Worm (Caenorhabditis elegans) whole organism, early embryonic: ENCODE measurements around the gene clec-230.
"Not testable (repeated sequence)": the region's sequence is repeated elsewhere in the genome, so short reads cannot be mapped to it uniquely, and the experiment has no call there.

Experiments
- B0310.2 ChIP-seq: sonication (generic microtip); optimal IDR thresholded peaks from 2 replicates; lab custom pipeline; 2016; ENCODE audit warnings: mild to moderate bottlenecking, missing genetic modification characterization, missing compliant biosample characterization
- F13C5.2 ChIP-seq: sonication (generic microtip); optimal IDR thresholded peaks from 2 replicates; lab custom pipeline; 2017; ENCODE audit warnings: mild to moderate bottlenecking, missing genetic modification characterization, inconsistent platforms, missing compliant biosample characterization
- aly-1 ChIP-seq: sonication (generic microtip); optimal IDR thresholded peaks from 2 replicates; lab custom pipeline; 2016; ENCODE audit warnings: missing genetic modification characterization, missing compliant biosample characterization
- ama-1 ChIP-seq: fragments of 150-350 bp; optimal IDR thresholded peaks from 2 replicates; lab custom pipeline; 2014
- ceh-13 ChIP-seq: fragments of 200-800 bp; sonication (Bioruptor generic); optimal IDR thresholded peaks from 2 replicates; lab custom pipeline; 2018; ENCODE audit warnings: mild to moderate bottlenecking, missing genetic modification characterization, missing compliant biosample characterization
- ceh-36 ChIP-seq: sonication (generic microtip); optimal IDR thresholded peaks from 2 replicates; lab custom pipeline; 2016; ENCODE audit warnings: missing genetic modification characterization, inconsistent platforms, missing compliant biosample characterization
- ets-7 ChIP-seq: sonication (generic microtip); optimal IDR thresholded peaks from 2 replicates; lab custom pipeline; 2016; ENCODE audit warnings: missing genotype, missing genetic modification characterization, missing compliant biosample characterization
- flt-1 ChIP-seq: fragments of 200-800 bp; sonication (Bioruptor generic); IDR thresholded peaks from 2 replicates; pipeline ENCODE4 v1.3.6; 2022; ENCODE audit warnings: missing genetic modification characterization, missing compliant biosample characterization
- hmbx-1 ChIP-seq: sonication (generic microtip); optimal IDR thresholded peaks from 2 replicates; lab custom pipeline; 2016; ENCODE audit warnings: mild to moderate bottlenecking, missing genetic modification characterization, missing compliant biosample characterization
- hmg-4 ChIP-seq: fragments of 200-800 bp; sonication (Bioruptor generic); optimal IDR thresholded peaks from 2 replicates; lab custom pipeline; 2018; ENCODE audit warnings: mild to moderate bottlenecking, missing genetic modification characterization, missing compliant biosample characterization
- hnd-1 ChIP-seq: sonication (generic microtip); optimal IDR thresholded peaks from 2 replicates; lab custom pipeline; 2016; ENCODE audit warnings: missing genetic modification characterization, missing compliant biosample characterization
- pes-1 ChIP-seq: fragments of 200-800 bp; sonication (Bioruptor generic); IDR thresholded peaks from 2 replicates; pipeline ENCODE4 v1.3.6; 2022; ENCODE audit warnings: missing genetic modification reagents, missing genetic modification characterization, missing compliant biosample characterization
- scrt-1 ChIP-seq: fragments of 200-800 bp; sonication (Bioruptor generic); IDR thresholded peaks from 2 replicates; pipeline ENCODE4 v1.3.6; 2022; ENCODE audit warnings: missing genetic modification characterization, missing compliant biosample characterization
- sea-1 ChIP-seq: fragments of 200-800 bp; sonication (Bioruptor generic); conservative IDR thresholded peaks from 2 replicates; pipeline ENCODE4 v1.3.6; 2022; ENCODE audit warnings: missing genetic modification characterization, missing compliant biosample characterization
- tbx-11 ChIP-seq: fragments of 200-800 bp; sonication (Bioruptor generic); IDR thresholded peaks from 2 replicates; pipeline ENCODE4 v1.3.6; 2022; ENCODE audit warnings: missing genetic modification characterization, missing compliant biosample characterization
- tbx-37 ChIP-seq: fragments of 200-800 bp; sonication (Bioruptor generic); conservative IDR thresholded peaks from 2 replicates; pipeline ENCODE4 v1.3.6; 2022; ENCODE audit warnings: missing genetic modification reagents, missing genetic modification characterization, missing compliant biosample characterization
- tra-4 ChIP-seq: sonication (generic microtip); optimal IDR thresholded peaks from 2 replicates; lab custom pipeline; 2017; ENCODE audit warnings: missing genetic modification characterization, missing compliant biosample characterization

Gene clec-230

ce11 chrV:15337405-15337804 lies 11.5 kb downstream of the clec-230 start, which contains the start of gene wrt-7:
TSS of gene wrt-7 (minus strand) at chrV:15337505.
- no peak for TF ChIP-seq ama-1 (lab: Kevin White, UChicago)
- no peak for TF ChIP-seq scrt-1 (GFP tag; lab: Robert Waterston, UW)
- TF ChIP-seq aly-1: no peak
- no peak for TF ChIP-seq hmg-4 (GFP tag; lab: Kevin White, UChicago)
- no peak for TF ChIP-seq hmbx-1 (tag; lab: Kevin White, UChicago)
- TF ChIP-seq ceh-13: no peak
- no peak for TF ChIP-seq pes-1 (GFP tag; lab: Robert Waterston, UW)
- no peak for TF ChIP-seq B0310.2
- no peak for TF ChIP-seq ceh-36 (tag; lab: Kevin White, UChicago)
- TF ChIP-seq tbx-11 (GFP tag; lab: Robert Waterston, UW): no peak
- TF ChIP-seq hnd-1 (tag; lab: Kevin White, UChicago): no peak
- TF ChIP-seq tra-4 (tag; lab: Kevin White, UChicago): no peak
- no peak for TF ChIP-seq ets-7 (tag; lab: Kevin White, UChicago)
- TF ChIP-seq tbx-37 (GFP tag; lab: Robert Waterston, UW): no peak
- TF ChIP-seq sea-1 (GFP tag; lab: Robert Waterston, UW): no peak

ce11 chrV:15332851-15333250 lies 16.1 kb downstream of the clec-230 start, which contains the start of gene srw-113:
TSS of gene srw-113 (plus strand) at chrV:15333151.
- TF ChIP-seq tra-4 (tag; lab: Kevin White, UChicago): no peak
- no peak for TF ChIP-seq B0310.2
- TF ChIP-seq ceh-36 (tag; lab: Kevin White, UChicago): no peak
- TF ChIP-seq hnd-1 (tag; lab: Kevin White, UChicago): no peak
- no peak for TF ChIP-seq ama-1 (lab: Kevin White, UChicago)
- no peak for TF ChIP-seq ets-7 (tag; lab: Kevin White, UChicago)
- no peak for TF ChIP-seq ceh-13
- no peak for TF ChIP-seq aly-1
- no peak for TF ChIP-seq pes-1 (GFP tag; lab: Robert Waterston, UW)
- TF ChIP-seq tbx-11 (GFP tag; lab: Robert Waterston, UW): no peak
- no peak for TF ChIP-seq scrt-1 (GFP tag; lab: Robert Waterston, UW)
- TF ChIP-seq F13C5.2 (tag; lab: Kevin White, UChicago): no peak
- no peak for TF ChIP-seq hmg-4 (GFP tag; lab: Kevin White, UChicago)
- TF ChIP-seq hmbx-1 (tag; lab: Kevin White, UChicago): no peak
- no peak for TF ChIP-seq tbx-37 (GFP tag; lab: Robert Waterston, UW)
- TF ChIP-seq flt-1 (GFP tag; lab: Robert Waterston, UW): no peak

ce11 chrV:15330314-15330713 lies 18.6 kb downstream of the clec-230 start, which contains the start of gene srh-295:
TSS of gene srh-295 (plus strand) at chrV:15330614.
- no peak for TF ChIP-seq ceh-13
- no peak for TF ChIP-seq B0310.2
- no peak for TF ChIP-seq ama-1 (lab: Kevin White, UChicago)
- no peak for TF ChIP-seq flt-1 (GFP tag; lab: Robert Waterston, UW)
- no peak for TF ChIP-seq aly-1
- no peak for TF ChIP-seq pes-1 (GFP tag; lab: Robert Waterston, UW)
- no peak for TF ChIP-seq hmbx-1 (tag; lab: Kevin White, UChicago)
- TF ChIP-seq scrt-1 (GFP tag; lab: Robert Waterston, UW): no peak
- no peak for TF ChIP-seq tra-4 (tag; lab: Kevin White, UChicago)
- no peak for TF ChIP-seq tbx-11 (GFP tag; lab: Robert Waterston, UW)
- no peak for TF ChIP-seq tbx-37 (GFP tag; lab: Robert Waterston, UW)
- TF ChIP-seq ets-7 (tag; lab: Kevin White, UChicago): no peak
- TF ChIP-seq sea-1 (GFP tag; lab: Robert Waterston, UW): no peak

DNA sequence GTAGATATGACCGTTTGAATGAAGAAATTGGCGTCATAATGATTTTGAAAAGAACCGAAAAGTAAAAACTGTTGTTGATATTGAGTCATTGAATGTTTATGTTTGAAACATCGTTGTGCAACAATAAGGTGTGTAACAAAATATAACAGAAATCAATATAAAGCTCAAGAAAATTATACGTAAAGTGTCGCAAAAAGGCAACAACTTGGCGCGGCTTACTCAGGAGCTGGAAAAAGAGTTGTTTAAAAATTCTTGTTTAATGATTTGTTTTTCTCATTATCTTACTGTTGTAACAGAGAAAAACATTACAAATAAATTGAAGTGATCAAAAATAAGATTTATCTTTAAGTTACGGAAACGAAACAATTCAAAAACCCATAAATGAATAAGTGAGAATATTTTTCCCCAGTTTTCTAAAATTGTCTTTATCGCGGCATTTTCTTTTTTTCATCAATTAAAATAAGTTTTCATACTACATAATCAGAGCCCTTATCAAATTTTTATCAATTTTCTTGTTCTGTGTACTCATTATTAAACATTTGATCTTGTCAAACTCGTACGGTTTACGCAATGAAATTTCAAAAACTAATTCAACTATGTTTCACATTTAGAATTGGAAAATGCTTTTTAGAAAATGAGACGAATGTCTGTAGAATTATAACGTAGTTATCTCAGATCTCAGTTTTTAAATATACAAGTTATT lies 21.0 kb downstream of the clec-230 start, which contains the start of gene ZK1037.6:
Gene ZK1037.6 (minus strand): TSS at position 51 of the 703 bp plus-strand sequence.
- TF ChIP-seq ets-7 (tag; lab: Kevin White, UChicago): no peak
- no peak for TF ChIP-seq hmg-4 (GFP tag; lab: Kevin White, UChicago)
- no peak for TF ChIP-seq scrt-1 (GFP tag; lab: Robert Waterston, UW)
- TF ChIP-seq ceh-13: no peak
- TF ChIP-seq tra-4 (tag; lab: Kevin White, UChicago): no peak
- no peak for TF ChIP-seq aly-1
- TF ChIP-seq B0310.2: no peak
- no peak for TF ChIP-seq hnd-1 (tag; lab: Kevin White, UChicago)

ce11 chrV:15323417-15323816 lies 25.5 kb downstream of the clec-230 start:
- TF ChIP-seq hmg-4 (GFP tag; lab: Kevin White, UChicago) (no peak), sea-1 (GFP tag; lab: Robert Waterston, UW) (no peak), ceh-36 (tag; lab: Kevin White, UChicago) (no peak), tbx-11 (GFP tag; lab: Robert Waterston, UW) (no peak), ceh-13 (no peak), ets-7 (tag; lab: Kevin White, UChicago) (no peak), aly-1 (no peak), hnd-1 (tag; lab: Kevin White, UChicago) (no peak), B0310.2 (no peak), tbx-37 (GFP tag; lab: Robert Waterston, UW) (no peak), pes-1 (GFP tag; lab: Robert Waterston, UW) (no peak), flt-1 (GFP tag; lab: Robert Waterston, UW) (no peak), hmbx-1 (tag; lab: Kevin White, UChicago) (no peak), tra-4 (tag; lab: Kevin White, UChicago) (no peak), scrt-1 (GFP tag; lab: Robert Waterston, UW) (no peak), F13C5.2 (tag; lab: Kevin White, UChicago) (no peak), ama-1 (lab: Kevin White, UChicago) (no peak)

DNA sequence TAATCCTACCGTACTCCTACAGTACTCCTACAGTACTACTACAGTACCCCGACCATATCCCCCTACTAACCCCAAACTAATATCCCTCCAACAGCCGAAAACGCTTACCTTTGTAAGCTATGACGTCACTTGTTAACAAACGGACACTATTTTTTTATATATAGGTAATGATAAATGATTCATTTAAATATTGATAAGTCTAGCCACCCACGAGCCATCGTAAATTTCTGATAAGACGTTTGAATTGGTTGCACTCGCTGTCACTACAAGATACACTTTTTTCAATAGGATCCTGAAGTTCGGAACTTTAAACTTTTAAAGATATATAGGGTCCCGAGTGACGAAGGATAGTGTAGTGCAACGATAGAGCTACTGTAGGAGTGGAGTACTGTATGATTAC lies 26.3 kb downstream of the clec-230 start, which contains the start of gene nhr-247:
Gene nhr-247 (plus strand): TSS at position 330 of the 400 bp plus-strand sequence.
- TF ChIP-seq pes-1 (GFP tag; lab: Robert Waterston, UW); ama-1 (lab: Kevin White, UChicago); scrt-1 (GFP tag; lab: Robert Waterston, UW): not testable (repeated sequence)
